Fruit fly (Drosophila melanogaster) whole organism, adult: Measurements from ENCODE around the gene CG13613.
A peak's percentile ranks its signal among the peaks of the same experiment; 100 is the strongest.

ENCODE experiments used
- CG11617 ChIP-seq: fragments of 200-800 bp; sonication (Bioruptor generic); optimal IDR thresholded peaks from 2 replicates; lab custom pipeline; 2017; ENCODE audit warnings: mild to moderate bottlenecking, missing biosample characterization, missing genetic modification reagents, missing genetic modification characterization
- CG5204 ChIP-seq: fragments of 200-800 bp; sonication (Bioruptor generic); optimal IDR thresholded peaks from 2 replicates; lab custom pipeline; 2016; ENCODE audit warnings: missing biosample characterization, missing genetic modification characterization
- CG7101 ChIP-seq: fragments of 200-800 bp; sonication (Bioruptor generic); optimal IDR thresholded peaks from 2 replicates; lab custom pipeline; 2018; ENCODE audit warnings: missing biosample characterization, mild to moderate bottlenecking, missing genetic modification characterization, moderate library complexity
- Hr96 ChIP-seq: fragments of 200-800 bp; sonication (Bioruptor generic); optimal IDR thresholded peaks from 2 replicates; lab custom pipeline; 2016; ENCODE audit warnings: missing biosample characterization, missing genetic modification characterization
- bab1 ChIP-seq: fragments of 200-800 bp; sonication (Bioruptor generic); optimal IDR thresholded peaks from 3 replicates; lab custom pipeline; 2019; ENCODE audit warnings: missing biosample characterization, mild to moderate bottlenecking, missing genetic modification characterization, moderate library complexity
- kay ChIP-seq: fragments of 200-800 bp; sonication (Bioruptor generic); peaks from one replicate; lab custom pipeline; 2016; ENCODE audit warnings: missing biosample characterization, missing genetic modification characterization, borderline replicate concordance
- ovo ChIP-seq: fragments of 200-800 bp; sonication (Bioruptor generic); optimal IDR thresholded peaks from 2 replicates; lab custom pipeline; 2016; ENCODE audit warnings: missing biosample characterization, missing genetic modification characterization
- tj ChIP-seq: fragments of 200-800 bp; sonication (Bioruptor generic); optimal IDR thresholded peaks from 3 replicates; lab custom pipeline; 2017; ENCODE audit warnings: missing biosample characterization, mild to moderate bottlenecking, missing genetic modification characterization, moderate library complexity

DNA sequence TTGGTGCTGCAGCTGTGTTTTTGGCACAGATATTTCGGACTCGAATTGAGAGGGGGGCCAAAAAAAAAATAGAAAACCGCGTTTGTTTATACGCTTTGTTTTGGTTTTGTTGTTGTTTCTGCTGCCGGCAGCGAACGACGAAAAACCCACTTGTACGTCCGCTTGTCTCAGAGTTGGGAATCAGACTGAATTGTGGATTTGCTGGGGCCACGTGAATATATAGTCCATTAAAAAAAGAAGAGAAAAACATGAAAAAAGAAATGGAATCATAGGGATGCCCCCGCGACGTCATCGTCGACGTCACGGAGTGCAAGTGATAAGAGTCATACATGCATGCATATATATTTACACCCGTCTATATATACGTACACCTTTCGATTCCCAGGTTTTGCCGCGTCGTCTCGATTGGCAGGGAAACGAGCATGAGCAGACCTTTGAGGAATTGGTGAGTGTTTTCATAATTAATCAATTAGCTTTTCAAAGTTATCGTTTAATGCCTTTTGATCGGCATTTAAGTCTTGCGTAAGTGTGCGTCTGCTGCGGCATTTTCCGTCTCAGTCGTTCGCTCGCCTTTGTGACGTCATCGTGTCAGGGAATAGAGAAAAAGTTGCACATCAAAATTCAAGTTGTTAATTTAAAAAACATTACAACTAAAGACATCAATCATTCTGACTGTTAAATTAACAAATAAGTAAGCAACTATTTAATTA lies 45.6 kb upstream of the CG13613 start:
- TF ChIP-seq CG11617 (GFP tag; lab: Kevin White, UChicago) (no peak), CG7101 (tag; lab: Kevin White, UChicago) (no peak), CG5204 (no peak), kay (GFP tag; lab: Kevin White, UChicago) (peak; percentile 97), tj (GFP tag; lab: Kevin White, UChicago) (peak; percentile 58), ovo (no peak), bab1 (GFP tag; lab: Kevin White, UChicago) (no peak), Hr96 (GFP tag; lab: Kevin White, UChicago) (no peak)
